Worm (Caenorhabditis elegans) whole organism, L2 larva: ENCODE data around the gene F40F8.12.

ENCODE experiments used
- C34F6.9 ChIP-seq: fragments of 150-350 bp; optimal IDR thresholded peaks from 2 replicates; lab custom pipeline; 2014; ENCODE audit warnings: missing biosample characterization, missing genetic modification characterization
- F13H6.1 ChIP-seq: sonication (generic microtip); optimal IDR thresholded peaks from 2 replicates; lab custom pipeline; 2016; ENCODE audit warnings: missing genetic modification characterization, missing compliant biosample characterization
- R02D3.7 ChIP-seq: fragments of 150-350 bp; optimal IDR thresholded peaks from 2 replicates; lab custom pipeline; 2014; ENCODE audit warnings: missing biosample characterization, missing genetic modification characterization
- Y55F3AM.14 ChIP-seq: fragments of 200-800 bp; sonication (Bioruptor generic); optimal IDR thresholded peaks from 2 replicates; lab custom pipeline; 2018; ENCODE audit warnings: mild to moderate bottlenecking, missing genetic modification characterization, missing compliant biosample characterization
- ZK546.5 ChIP-seq: sonication (generic microtip); optimal IDR thresholded peaks from 2 replicates; lab custom pipeline; 2017; ENCODE audit warnings: missing biosample characterization, missing genetic modification characterization
- alr-1 ChIP-seq: fragments of 150-350 bp; optimal IDR thresholded peaks from 2 replicates; lab custom pipeline; 2014; ENCODE audit warnings: missing biosample characterization, missing genetic modification characterization
- aly-2 ChIP-seq: fragments of 150-350 bp; optimal IDR thresholded peaks from 2 replicates; lab custom pipeline; 2014; ENCODE audit warnings: missing biosample characterization, missing genetic modification characterization
- ama-1 ChIP-seq: fragments of 150-350 bp; optimal IDR thresholded peaks from 2 replicates; lab custom pipeline; 2018; ENCODE audit warnings: inconsistent platforms
- blmp-1 ChIP-seq: sonication (generic microtip); optimal IDR thresholded peaks from 2 replicates; lab custom pipeline; 2017; ENCODE audit warnings: missing genetic modification characterization, mild to moderate bottlenecking, missing compliant biosample characterization, antibody characterized with exemption, moderate library complexity; ENCODE audit not compliant: insufficient read depth
- ceh-16 ChIP-seq: fragments of 150-350 bp; optimal IDR thresholded peaks from 2 replicates; lab custom pipeline; 2014; ENCODE audit warnings: missing biosample characterization, missing genetic modification characterization
- ceh-82 ChIP-seq: fragments of 150-350 bp; optimal IDR thresholded peaks from 2 replicates; lab custom pipeline; 2014; ENCODE audit warnings: missing biosample characterization, missing genetic modification characterization
- crh-2 ChIP-seq: sonication (generic microtip); optimal IDR thresholded peaks from 2 replicates; lab custom pipeline; 2017; ENCODE audit warnings: missing biosample characterization, missing genetic modification characterization
- dmd-4 ChIP-seq: sonication (generic microtip); optimal IDR thresholded peaks from 2 replicates; lab custom pipeline; 2017; ENCODE audit warnings: missing biosample characterization, missing genetic modification characterization
- egl-27 ChIP-seq: sonication (generic microtip); optimal IDR thresholded peaks from 3 replicates; lab custom pipeline; 2017; ENCODE audit warnings: missing biosample characterization, missing genetic modification reagents, missing genetic modification characterization
- elt-1 ChIP-seq: fragments of 150-350 bp; optimal IDR thresholded peaks from 2 replicates; lab custom pipeline; 2014; ENCODE audit warnings: missing biosample characterization, missing genetic modification characterization
- elt-3 ChIP-seq: sonication (generic microtip); optimal IDR thresholded peaks from 2 replicates; lab custom pipeline; 2017; ENCODE audit warnings: missing biosample characterization, missing genetic modification characterization
- fos-1 ChIP-seq: fragments of 150-350 bp; optimal IDR thresholded peaks from 2 replicates; lab custom pipeline; 2014; ENCODE audit warnings: missing biosample characterization, missing genetic modification characterization
- gmeb-1 ChIP-seq: fragments of 150-350 bp; optimal IDR thresholded peaks from 2 replicates; lab custom pipeline; 2014; ENCODE audit warnings: missing biosample characterization, missing genetic modification characterization
- lin-11 ChIP-seq: fragments of 150-350 bp; sonication (generic microtip); optimal IDR thresholded peaks from 2 replicates; lab custom pipeline; 2014; ENCODE audit warnings: missing biosample characterization, missing genetic modification characterization, inconsistent platforms, mixed read lengths
- lin-13 ChIP-seq: fragments of 150-350 bp; optimal IDR thresholded peaks from 2 replicates; lab custom pipeline; 2014; ENCODE audit warnings: missing biosample characterization, missing genetic modification reagents, missing genetic modification characterization
- lin-39 ChIP-seq: fragments of 150-350 bp; optimal IDR thresholded peaks from 2 replicates; lab custom pipeline; 2014; ENCODE audit warnings: missing biosample characterization, missing genetic modification reagents, missing genetic modification characterization
- lsy-2 ChIP-seq, 2 experiments: fragments of 150-350 bp in 1 of 2; sonication (generic microtip) in 1 of 2; optimal IDR thresholded peaks; 2 replicates each; lab custom pipeline; 2014 to 2017; ENCODE audit warnings: missing biosample characterization in 2 of 2, missing genetic modification characterization in 2 of 2
- mab-5 ChIP-seq: fragments of 150-350 bp; optimal IDR thresholded peaks from 2 replicates; lab custom pipeline; 2014; ENCODE audit warnings: missing biosample characterization, missing genetic modification characterization
- mbf-1 ChIP-seq: sonication (generic microtip); optimal IDR thresholded peaks from 2 replicates; lab custom pipeline; 2017; ENCODE audit warnings: missing biosample characterization, missing genetic modification characterization
- mdl-1 ChIP-seq, 2 experiments: fragments of 150-350 bp in 1 of 2; sonication (generic microtip) in 1 of 2; optimal IDR thresholded peaks; 2 replicates each; lab custom pipeline; 2017; ENCODE audit warnings: missing biosample characterization in 2 of 2, missing genetic modification characterization in 2 of 2
- nhr-10 ChIP-seq: sonication (generic microtip); optimal IDR thresholded peaks from 2 replicates; lab custom pipeline; 2017; ENCODE audit warnings: missing biosample characterization, missing genetic modification characterization
- nhr-11 ChIP-seq: fragments of 150-350 bp; optimal IDR thresholded peaks from 2 replicates; lab custom pipeline; 2014; ENCODE audit warnings: missing biosample characterization, missing genetic modification characterization
- nhr-12 ChIP-seq: fragments of 150-350 bp; optimal IDR thresholded peaks from 2 replicates; lab custom pipeline; 2014; ENCODE audit warnings: missing biosample characterization, missing genetic modification characterization
- nhr-129 ChIP-seq: fragments of 150-350 bp; optimal IDR thresholded peaks from 2 replicates; lab custom pipeline; 2014; ENCODE audit warnings: missing biosample characterization, missing genetic modification characterization
- nhr-21 ChIP-seq: fragments of 150-350 bp; optimal IDR thresholded peaks from 2 replicates; lab custom pipeline; 2014; ENCODE audit warnings: missing biosample characterization, missing genetic modification characterization
- nhr-23 ChIP-seq: fragments of 150-350 bp; optimal IDR thresholded peaks from 2 replicates; lab custom pipeline; 2014; ENCODE audit warnings: missing biosample characterization, missing genetic modification reagents, missing genetic modification characterization
- nhr-237 ChIP-seq: fragments of 150-350 bp; optimal IDR thresholded peaks from 2 replicates; lab custom pipeline; 2014; ENCODE audit warnings: missing biosample characterization, missing genetic modification characterization
- nhr-25 ChIP-seq: fragments of 150-350 bp; sonication (generic microtip); optimal IDR thresholded peaks from 3 replicates; lab custom pipeline; 2014; ENCODE audit warnings: missing biosample characterization, missing genetic modification characterization
- nhr-6 ChIP-seq: fragments of 150-350 bp; optimal IDR thresholded peaks from 2 replicates; lab custom pipeline; 2014; ENCODE audit warnings: missing biosample characterization, missing genetic modification characterization
- nhr-77 ChIP-seq: fragments of 150-350 bp; optimal IDR thresholded peaks from 2 replicates; lab custom pipeline; 2014; ENCODE audit warnings: missing biosample characterization, missing genetic modification characterization
- peb-1 ChIP-seq: fragments of 150-350 bp; optimal IDR thresholded peaks from 2 replicates; lab custom pipeline; 2014; ENCODE audit warnings: missing biosample characterization, missing genetic modification characterization
- sem-4 ChIP-seq: fragments of 150-350 bp; optimal IDR thresholded peaks from 2 replicates; lab custom pipeline; 2014; ENCODE audit warnings: missing biosample characterization, missing genetic modification reagents, missing genetic modification characterization
- skn-1 ChIP-seq: sonication (generic microtip); optimal IDR thresholded peaks from 2 replicates; lab custom pipeline; 2017; ENCODE audit warnings: missing biosample characterization, missing genetic modification characterization
- sma-3 ChIP-seq: sonication (generic microtip); optimal IDR thresholded peaks from 2 replicates; lab custom pipeline; 2016; ENCODE audit warnings: missing genetic modification reagents, missing genetic modification characterization, missing compliant biosample characterization
- sma-9 ChIP-seq, 2 experiments: fragments of 150-350 bp in 1 of 2; sonication (generic microtip) in 1 of 2; optimal IDR thresholded peaks; 2 replicates each; lab custom pipeline; 2014 to 2016; ENCODE audit warnings: missing genetic modification characterization in 2 of 2, mild to moderate bottlenecking in 1 of 2, missing biosample characterization in 1 of 2, missing compliant biosample characterization in 1 of 2, missing genetic modification reagents in 1 of 2, moderate library complexity in 1 of 2
- snpc-4 ChIP-seq: fragments of 150-350 bp; optimal IDR thresholded peaks from 2 replicates; lab custom pipeline; 2014; ENCODE audit warnings: missing biosample characterization, missing genetic modification characterization
- unc-39 ChIP-seq: fragments of 150-350 bp; optimal IDR thresholded peaks from 2 replicates; lab custom pipeline; 2014; ENCODE audit warnings: missing biosample characterization, missing genetic modification characterization
- unc-55 ChIP-seq: fragments of 150-350 bp; sonication (generic microtip); optimal IDR thresholded peaks from 3 replicates; lab custom pipeline; 2014; ENCODE audit warnings: missing biosample characterization, missing genetic modification reagents, missing genetic modification characterization
- unc-62 ChIP-seq: fragments of 150-350 bp; optimal IDR thresholded peaks from 2 replicates; lab custom pipeline; 2014; ENCODE audit warnings: missing biosample characterization, missing genetic modification reagents, missing genetic modification characterization
- zag-1 ChIP-seq: fragments of 150-350 bp; optimal IDR thresholded peaks from 2 replicates; lab custom pipeline; 2014; ENCODE audit warnings: missing biosample characterization, missing genetic modification characterization
- ztf-1 ChIP-seq: fragments of 200-800 bp; sonication (Bioruptor generic); conservative IDR thresholded peaks from 2 replicates; pipeline ENCODE4 v1.3.6; 2022; ENCODE audit warnings: missing genetic modification characterization, missing compliant biosample characterization
- ztf-11 ChIP-seq: sonication (generic microtip); optimal IDR thresholded peaks from 2 replicates; lab custom pipeline; 2017; ENCODE audit warnings: missing biosample characterization, missing genetic modification characterization
- ztf-4 ChIP-seq: fragments of 150-350 bp; optimal IDR thresholded peaks from 2 replicates; lab custom pipeline; 2014; ENCODE audit warnings: missing biosample characterization, missing genetic modification characterization

The F40F8.12 gene

DNA sequence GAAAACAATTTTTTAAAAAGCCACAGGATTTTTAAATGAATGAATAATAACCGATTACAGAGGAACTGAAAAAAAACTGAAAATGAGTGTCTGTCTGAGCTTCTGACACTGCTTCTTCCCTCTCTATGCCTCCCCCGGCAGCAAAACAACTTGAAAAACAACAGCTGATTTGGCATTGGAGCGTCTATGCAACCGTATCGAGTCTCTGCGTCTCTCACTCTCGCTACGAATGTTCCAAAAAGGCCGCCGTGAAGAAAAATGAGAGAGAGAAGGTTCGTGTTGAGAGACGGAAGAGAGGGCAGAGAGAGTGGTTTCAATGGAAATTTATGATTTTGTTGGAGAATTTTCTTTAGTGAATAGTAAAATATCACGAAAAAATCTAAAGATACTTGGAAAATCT, 26.6 kb upstream of the F40F8.12 start:
- no peak for TF ChIP-seq unc-62 (GFP tag; lab: Kevin White, UChicago)
- no peak for TF ChIP-seq nhr-23 (tag; lab: Kevin White, UChicago)
- peak; percentile 51 for TF ChIP-seq lin-13 (GFP tag; lab: Kevin White, UChicago)
- no peak for TF ChIP-seq peb-1 (tag; lab: Kevin White, UChicago)
- TF ChIP-seq sem-4 (tag; lab: Kevin White, UChicago), result no peak
- TF ChIP-seq alr-1 (tag; lab: Kevin White, UChicago), result no peak
- TF ChIP-seq ZK546.5 (tag; lab: Kevin White, UChicago), result no peak
- peak; percentile 75 for TF ChIP-seq crh-2 (tag; lab: Kevin White, UChicago)
- TF ChIP-seq elt-3, result no peak
- peak; percentile 91 for TF ChIP-seq C34F6.9 (tag; lab: Kevin White, UChicago)
- no peak for TF ChIP-seq blmp-1 (tag; lab: Kevin White, UChicago)
- peak; percentile 29 for TF ChIP-seq sma-3 (GFP tag; lab: Kevin White, UChicago)
- TF ChIP-seq R02D3.7 (tag; lab: Kevin White, UChicago), result no peak
- peak; percentile 20 for TF ChIP-seq nhr-25
- peak; percentile 45 for TF ChIP-seq F13H6.1
- no peak for TF ChIP-seq egl-27
- peak; percentile 59 for TF ChIP-seq gmeb-1 (tag; lab: Kevin White, UChicago)
- no peak for TF ChIP-seq nhr-11 (tag; lab: Kevin White, UChicago)
- TF ChIP-seq ztf-1 (GFP tag; lab: Robert Waterston, UW), result no peak
- TF ChIP-seq nhr-12 (tag; lab: Kevin White, UChicago), result no peak
- TF ChIP-seq fos-1, result peak; percentile 37
- no peak for TF ChIP-seq ceh-82 (tag; lab: Kevin White, UChicago)
- TF ChIP-seq nhr-6 (tag; lab: Kevin White, UChicago), result no peak
- TF ChIP-seq ceh-16 (tag; lab: Kevin White, UChicago), result no peak
- TF ChIP-seq mab-5, result no peak
- no peak for TF ChIP-seq nhr-21 (tag; lab: Kevin White, UChicago)
- TF ChIP-seq unc-55 (GFP tag; lab: Kevin White, UChicago), result peak; percentile 80
- no peak for TF ChIP-seq lin-39 (tag; lab: Kevin White, UChicago)
- peak; percentile 68 for TF ChIP-seq lin-11
- TF ChIP-seq zag-1 (tag; lab: Kevin White, UChicago), result no peak
- TF ChIP-seq Y55F3AM.14 (GFP tag; lab: Kevin White, UChicago), result no peak
- TF ChIP-seq mdl-1 (tag; optimal IDR thresholded peaks at IDR 0.05; lab: Kevin White, UChicago), result peak in 1 of 2 experiments; percentile 4
- TF ChIP-seq nhr-10, result no peak
- no peak for TF ChIP-seq dmd-4 (tag; lab: Kevin White, UChicago)
- TF ChIP-seq ztf-11 (tag; lab: Kevin White, UChicago), result no peak
- TF ChIP-seq lsy-2 (tag; optimal IDR thresholded peaks at IDR 0.05; lab: Kevin White, UChicago), result peak; percentile 52 to 82
- TF ChIP-seq mbf-1, result no peak
- peak; percentile 89 for TF ChIP-seq nhr-129
- peak; percentile 8 for TF ChIP-seq snpc-4 (tag; lab: Kevin White, UChicago)
- no peak for TF ChIP-seq nhr-237 (tag; lab: Kevin White, UChicago)
- TF ChIP-seq nhr-77 (tag; lab: Kevin White, UChicago), result no peak
- no peak for TF ChIP-seq elt-1 (tag; lab: Kevin White, UChicago)
- no peak for TF ChIP-seq ama-1 (lab: Kevin White, UChicago)
- TF ChIP-seq aly-2 (tag; lab: Kevin White, UChicago), result no peak
- TF ChIP-seq sma-9 (GFP tag; optimal IDR thresholded peaks at IDR 0.05; lab: Kevin White, UChicago), result peak; percentile 50
- TF ChIP-seq sma-9 (tag; optimal IDR thresholded peaks at IDR 0.05; lab: Kevin White, UChicago), result no peak
- TF ChIP-seq skn-1 (tag; lab: Kevin White, UChicago), result no peak
- TF ChIP-seq unc-39 (tag; lab: Kevin White, UChicago), result no peak
- TF ChIP-seq ztf-4 (tag; lab: Kevin White, UChicago), result no peak
